Worm (Caenorhabditis elegans): ENCODE measurements around the gene T09F3.7.

ce11 chrII:10421941-10422340, 31.0 kb downstream of the T09F3.7 start, which contains the start of gene frpr-21:
- TF ChIP-seq egl-27 (tag; optimal IDR thresholded peaks at IDR 0.05), result no peak
- no peak for TF ChIP-seq mdl-1 (tag; optimal IDR thresholded peaks at IDR 0.05)
